Worm (Caenorhabditis elegans) whole organism, L1 larva: ENCODE measurements around the gene F36F12.2.

Experiments
- C04F5.9 ChIP-seq: sonication (generic microtip); optimal IDR thresholded peaks from 2 replicates; lab custom pipeline; 2016; ENCODE audit warnings: missing genetic modification characterization, missing compliant biosample characterization
- C16A3.4 ChIP-seq: fragments of 150-350 bp; optimal IDR thresholded peaks from 2 replicates; lab custom pipeline; 2014; ENCODE audit warnings: missing biosample characterization, missing genetic modification characterization
- F16B12.6 ChIP-seq: fragments of 150-350 bp; optimal IDR thresholded peaks from 2 replicates; lab custom pipeline; 2014; ENCODE audit warnings: missing biosample characterization, missing genetic modification characterization
- Y116A8C.19 ChIP-seq: sonication (generic microtip); optimal IDR thresholded peaks from 2 replicates; lab custom pipeline; 2016; ENCODE audit warnings: missing compliant biosample characterization, missing genetic modification characterization, borderline replicate concordance
- aha-1 ChIP-seq: fragments of 150-350 bp; optimal IDR thresholded peaks from 2 replicates; lab custom pipeline; 2014; ENCODE audit warnings: missing biosample characterization, missing genetic modification characterization
- alr-1 ChIP-seq: fragments of 200-800 bp; sonication (Bioruptor generic); optimal IDR thresholded peaks from 2 replicates; lab custom pipeline; 2018; ENCODE audit warnings: borderline replicate concordance, mild to moderate bottlenecking, missing genetic modification characterization, missing compliant biosample characterization
- aly-2 ChIP-seq: fragments of 150-350 bp; optimal IDR thresholded peaks from 2 replicates; lab custom pipeline; 2014; ENCODE audit warnings: missing biosample characterization, missing genetic modification characterization
- blmp-1 ChIP-seq: fragments of 150-350 bp; optimal IDR thresholded peaks from 2 replicates; lab custom pipeline; 2014; ENCODE audit warnings: missing biosample characterization, missing genetic modification characterization
- ceh-8 ChIP-seq: fragments of 200-800 bp; sonication (Bioruptor generic); optimal IDR thresholded peaks from 2 replicates; lab custom pipeline; 2018; ENCODE audit warnings: mild to moderate bottlenecking, missing genetic modification characterization, moderate library complexity, missing compliant biosample characterization
- ceh-88 ChIP-seq: fragments of 200-800 bp; sonication (Bioruptor generic); IDR thresholded peaks from 2 replicates; pipeline ENCODE4 v1.3.6; 2022; ENCODE audit warnings: missing genetic modification characterization, missing compliant biosample characterization
- ceh-90 ChIP-seq: sonication (generic microtip); optimal IDR thresholded peaks from 2 replicates; lab custom pipeline; 2016; ENCODE audit warnings: missing genetic modification characterization, missing compliant biosample characterization
- dsc-1 ChIP-seq: sonication (generic microtip); optimal IDR thresholded peaks from 2 replicates; lab custom pipeline; 2016; ENCODE audit warnings: mild to moderate bottlenecking, missing genetic modification characterization, missing compliant biosample characterization
- efl-1 ChIP-seq, 4 experiments: fragments of 150-350 bp; optimal IDR thresholded peaks in 3 of 4; peaks in 1 of 4; 1 replicate in 1 of 4; 2 replicates in 3 of 4; lab custom pipeline; 2014; ENCODE audit warnings: missing biosample characterization in 2 of 4, missing genetic modification characterization in 2 of 4, missing genetic modification reagents in 2 of 4
- efl-3 ChIP-seq: fragments of 200-800 bp; sonication (Bioruptor generic); optimal IDR thresholded peaks from 2 replicates; lab custom pipeline; 2018; ENCODE audit warnings: mild to moderate bottlenecking, missing genetic modification characterization, missing compliant biosample characterization
- elt-2 ChIP-seq: sonication (generic microtip); optimal IDR thresholded peaks from 2 replicates; lab custom pipeline; 2016; ENCODE audit warnings: missing genetic modification characterization, mild to moderate bottlenecking, inconsistent platforms, missing compliant biosample characterization, missing genetic modification reagents
- elt-3 ChIP-seq, 6 experiments: fragments of 150-350 bp in 1 of 6; sonication (generic microtip); optimal IDR thresholded peaks; 2 replicates each; lab custom pipeline; 2017 to 2018; ENCODE audit warnings: missing biosample characterization in 6 of 6, missing genetic modification characterization in 6 of 6, inconsistent platforms in 1 of 6
- fkh-4 ChIP-seq: sonication (generic microtip); optimal IDR thresholded peaks from 2 replicates; lab custom pipeline; 2016; ENCODE audit warnings: missing compliant biosample characterization, missing genetic modification characterization, borderline replicate concordance
- fos-1 ChIP-seq: fragments of 150-350 bp; optimal IDR thresholded peaks from 2 replicates; lab custom pipeline; 2014; ENCODE audit warnings: missing biosample characterization, missing genetic modification characterization
- hlh-17 ChIP-seq: fragments of 200-800 bp; sonication (Bioruptor generic); optimal IDR thresholded peaks from 2 replicates; lab custom pipeline; 2018; ENCODE audit warnings: missing genetic modification characterization, mild to moderate bottlenecking, missing compliant biosample characterization, moderate library complexity, borderline replicate concordance
- jun-1 ChIP-seq: fragments of 150-350 bp; optimal IDR thresholded peaks from 2 replicates; lab custom pipeline; 2014; ENCODE audit warnings: missing biosample characterization, missing genetic modification reagents, missing genetic modification characterization
- lin-15B ChIP-seq: fragments of 150-350 bp; sonication (generic microtip); optimal IDR thresholded peaks from 3 replicates; lab custom pipeline; 2014; ENCODE audit warnings: missing biosample characterization, missing genetic modification characterization
- lir-3 ChIP-seq: sonication (generic microtip); optimal IDR thresholded peaks from 2 replicates; lab custom pipeline; 2016; ENCODE audit warnings: mild to moderate bottlenecking, missing genetic modification characterization, moderate library complexity, missing compliant biosample characterization; ENCODE audit not compliant: poor library complexity
- mab-9 ChIP-seq: fragments of 200-800 bp; sonication (Bioruptor generic); IDR thresholded peaks from 2 replicates; pipeline ENCODE4 v1.3.6; 2022; ENCODE audit warnings: missing genetic modification reagents, missing genetic modification characterization, missing compliant biosample characterization
- mef-2 ChIP-seq: fragments of 150-350 bp; optimal IDR thresholded peaks from 2 replicates; lab custom pipeline; 2014; ENCODE audit warnings: missing biosample characterization, missing genetic modification characterization
- nhr-11 ChIP-seq: fragments of 150-350 bp; optimal IDR thresholded peaks from 2 replicates; lab custom pipeline; 2014; ENCODE audit warnings: missing biosample characterization, missing genetic modification characterization
- nhr-12 ChIP-seq: sonication (generic microtip); optimal IDR thresholded peaks from 2 replicates; lab custom pipeline; 2017; ENCODE audit warnings: missing biosample characterization, missing genetic modification characterization
- nhr-20 ChIP-seq: sonication (generic microtip); optimal IDR thresholded peaks from 2 replicates; lab custom pipeline; 2016; ENCODE audit warnings: mild to moderate bottlenecking, missing genetic modification characterization, missing compliant biosample characterization
- nhr-28 ChIP-seq: fragments of 150-350 bp; optimal IDR thresholded peaks from 2 replicates; lab custom pipeline; 2014; ENCODE audit warnings: missing biosample characterization, missing genetic modification characterization
- nhr-76 ChIP-seq: sonication (generic microtip); optimal IDR thresholded peaks from 2 replicates; lab custom pipeline; 2017; ENCODE audit warnings: missing biosample characterization, missing genetic modification characterization
- pag-3 ChIP-seq: sonication (generic microtip); optimal IDR thresholded peaks from 2 replicates; lab custom pipeline; 2017; ENCODE audit warnings: missing genetic modification characterization, mild to moderate bottlenecking, missing compliant biosample characterization, antibody characterized with exemption, borderline replicate concordance; ENCODE audit not compliant: insufficient read depth
- pqm-1 ChIP-seq: sonication (generic microtip); optimal IDR thresholded peaks from 3 replicates; lab custom pipeline; 2017; ENCODE audit warnings: missing biosample characterization, missing genetic modification characterization
- swsn-7 ChIP-seq: sonication (generic microtip); optimal IDR thresholded peaks from 2 replicates; lab custom pipeline; 2016; ENCODE audit warnings: missing genetic modification characterization, missing compliant biosample characterization
- unc-30 ChIP-seq: sonication (generic microtip); optimal IDR thresholded peaks from 2 replicates; lab custom pipeline; 2017; ENCODE audit warnings: missing biosample characterization, missing genetic modification characterization
- unc-86 ChIP-seq: sonication (generic microtip); optimal IDR thresholded peaks from 2 replicates; lab custom pipeline; 2016; ENCODE audit warnings: missing genetic modification characterization, missing compliant biosample characterization
- unc-98 ChIP-seq: fragments of 200-800 bp; sonication (Bioruptor generic); IDR thresholded peaks from 2 replicates; pipeline ENCODE4 v1.3.6; 2022; ENCODE audit warnings: missing genetic modification characterization, missing compliant biosample characterization
- vab-15 ChIP-seq: sonication (generic microtip); optimal IDR thresholded peaks from 2 replicates; lab custom pipeline; 2017; ENCODE audit warnings: missing genotype, mild to moderate bottlenecking, missing genetic modification characterization, missing compliant biosample characterization

Gene F36F12.2

DNA sequence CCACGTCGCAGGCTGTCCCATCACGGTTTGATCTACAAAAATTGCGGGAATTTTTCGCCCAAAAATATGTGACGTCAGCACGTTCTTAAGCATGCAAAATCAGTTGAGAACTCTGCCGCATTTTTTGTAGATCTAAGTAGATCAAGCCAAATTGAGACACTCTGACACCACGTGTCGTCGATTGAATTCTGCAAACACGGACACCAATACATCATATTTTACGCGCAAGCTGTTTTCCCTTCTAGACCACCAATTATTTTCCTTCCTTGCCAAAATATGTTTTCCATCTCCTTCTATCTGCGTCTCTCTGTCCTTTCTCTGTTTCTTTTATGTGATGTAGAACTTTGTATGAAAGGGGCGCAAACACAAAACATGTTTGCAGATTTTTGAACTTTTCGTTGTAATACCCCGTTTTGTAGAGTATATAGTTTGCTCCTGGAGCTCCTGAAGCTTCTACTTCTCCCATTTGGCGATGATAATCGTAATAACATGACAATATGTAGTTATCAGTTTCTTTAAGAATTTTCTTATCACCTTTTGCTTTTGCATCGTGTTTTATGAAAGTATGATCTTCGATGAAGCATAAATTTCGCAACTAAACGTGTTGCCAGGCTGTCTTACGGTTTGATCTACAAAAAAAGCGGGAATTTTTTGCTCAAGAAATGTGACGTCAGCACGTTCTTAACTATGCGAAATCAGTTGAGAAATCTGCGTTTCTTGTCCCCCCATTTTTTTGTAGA is 39.2 kb downstream of the F36F12.2 start (continued):
- peak; percentile 12 for TF ChIP-seq elt-2 (tag; lab: Kevin White, UChicago)
- peak; percentile 17 to 19 for TF ChIP-seq efl-1 (optimal IDR thresholded peaks at IDR 0.05; lab: Kevin White, UChicago)
- no peak for TF ChIP-seq efl-1 (GFP tag; optimal IDR thresholded peaks at IDR 0.05 in 1 of 2; lab: Kevin White, UChicago)
- no peak for TF ChIP-seq jun-1 (tag; lab: Kevin White, UChicago)
- TF ChIP-seq vab-15 (tag; lab: Kevin White, UChicago), result no peak
- no peak for TF ChIP-seq hlh-17 (GFP tag; lab: Kevin White, UChicago)
- no peak for TF ChIP-seq aly-2 (tag; lab: Kevin White, UChicago)
- TF ChIP-seq, all 84 proteins: peak for 13

ce11 chrV:2054254-2054653 is 40.9 kb downstream of the F36F12.2 start:
- TF ChIP-seq blmp-1 (tag; lab: Kevin White, UChicago) (peak; percentile 55), unc-30 (no peak), efl-1 (optimal IDR thresholded peaks at IDR 0.05; lab: Kevin White, UChicago) (peak in 1 of 2 experiments; percentile 0), efl-1 (GFP tag; optimal IDR thresholded peaks at IDR 0.05 in 1 of 2; lab: Kevin White, UChicago) (no peak), nhr-28 (tag; lab: Kevin White, UChicago) (no peak), Y116A8C.19 (no peak), C04F5.9 (tag; lab: Kevin White, UChicago) (no peak), efl-3 (GFP tag; lab: Kevin White, UChicago) (no peak), nhr-20 (tag; lab: Kevin White, UChicago) (peak; percentile 20), pag-3 (tag; lab: Kevin White, UChicago) (no peak), lin-15B (tag; lab: Kevin White, UChicago) (no peak)
- TF ChIP-seq, all 84 proteins: peak for 3

DNA sequence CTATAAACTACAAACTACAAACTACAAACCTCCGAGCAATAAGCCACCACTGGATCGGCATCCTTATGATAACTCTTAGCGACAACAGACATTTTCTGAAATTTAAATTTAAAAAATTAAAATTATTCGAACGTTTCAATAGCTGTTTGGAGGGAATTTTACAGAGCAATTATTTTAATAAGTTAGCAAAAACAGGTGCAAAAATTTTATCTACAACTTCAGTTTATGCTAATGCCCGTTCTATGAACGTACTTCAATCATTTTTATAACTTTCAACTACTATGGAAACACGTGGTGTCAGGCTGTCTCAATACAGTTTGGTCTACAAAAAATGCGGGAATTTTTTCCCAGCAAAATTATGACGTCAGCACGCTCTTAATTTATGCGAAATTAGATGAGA is 41.6 kb downstream of the F36F12.2 start, which contains the start of gene comt-5:
TSS of gene comt-5 (minus strand) at position 101 of the 400 bp plus-strand sequence.
- no peak for TF ChIP-seq unc-30
- no peak for TF ChIP-seq swsn-7
- TF ChIP-seq nhr-11, result no peak
- TF ChIP-seq mef-2 (tag; lab: Kevin White, UChicago), result no peak
- TF ChIP-seq alr-1 (tag; lab: Kevin White, UChicago), result no peak
- no peak for TF ChIP-seq ceh-90
- TF ChIP-seq unc-98 (GFP tag; lab: Robert Waterston, UW), result no peak
- no peak for TF ChIP-seq lir-3 (tag; lab: Kevin White, UChicago)

ce11 chrV:2051507-2051906 is 43.6 kb downstream of the F36F12.2 start, which contains the start of gene Y40B10A.11:
TSS of gene Y40B10A.11 (minus strand) at chrV:2051607.
- peak; percentile 7 for TF ChIP-seq blmp-1 (tag; lab: Kevin White, UChicago)
- TF ChIP-seq ceh-8 (GFP tag; lab: Kevin White, UChicago), result no peak

DNA sequence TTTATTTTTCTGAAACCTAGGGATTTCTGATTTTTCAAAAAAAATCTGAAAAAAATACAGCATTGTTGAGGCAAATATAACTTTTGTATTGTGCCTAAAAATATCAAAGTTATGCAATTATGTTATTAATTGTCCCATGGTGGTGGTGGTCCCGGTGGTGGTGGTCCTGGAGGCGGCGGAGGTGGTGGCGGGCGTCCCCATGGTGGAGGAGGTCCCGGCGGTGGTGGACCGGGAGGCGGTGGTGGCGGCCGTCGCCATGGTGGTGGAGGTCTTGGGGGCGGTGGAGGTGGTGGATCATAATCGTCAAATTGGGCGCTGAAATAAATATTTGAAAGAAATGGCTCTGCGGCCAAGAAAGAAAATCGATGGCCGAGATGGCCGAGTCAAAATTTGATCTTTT is 44.3 kb downstream of the F36F12.2 start:
- TF ChIP-seq C16A3.4 (tag; lab: Kevin White, UChicago) (no peak), fkh-4 (tag; lab: Kevin White, UChicago) (no peak), ceh-8 (GFP tag; lab: Kevin White, UChicago) (peak; percentile 78), nhr-12 (tag; lab: Kevin White, UChicago) (no peak), fos-1 (tag; lab: Kevin White, UChicago) (no peak)

DNA sequence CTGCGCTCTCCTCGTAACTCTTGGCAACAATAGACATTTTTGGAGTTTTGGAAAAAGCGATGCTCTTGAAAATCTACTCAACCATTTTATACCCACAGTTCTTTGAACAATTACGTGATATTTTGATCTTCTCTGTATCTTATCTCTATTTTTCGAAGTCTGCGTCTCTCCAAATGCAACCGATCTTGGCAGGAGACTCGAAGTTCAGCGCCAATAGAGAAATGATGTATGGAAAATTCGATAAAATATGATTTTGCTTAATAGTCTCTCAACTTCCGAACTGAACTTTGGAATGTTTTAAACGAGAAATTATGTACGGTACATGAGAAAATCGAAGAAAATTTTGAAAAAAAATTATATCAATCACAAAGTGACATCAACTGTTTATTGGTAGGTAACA is 45.0 kb downstream of the F36F12.2 start, which contains the start of gene comt-4:
TSS of gene comt-4 (minus strand) at position 50 of the 400 bp plus-strand sequence.
- TF ChIP-seq nhr-76 (tag; lab: Kevin White, UChicago), result no peak
- no peak for TF ChIP-seq ceh-88
- no peak for TF ChIP-seq F16B12.6 (tag; lab: Kevin White, UChicago)
- TF ChIP-seq nhr-20 (tag; lab: Kevin White, UChicago), result peak; percentile 28
- TF ChIP-seq dsc-1 (tag; lab: Kevin White, UChicago), result no peak
- no peak for TF ChIP-seq mab-9
- TF ChIP-seq aha-1 (tag; lab: Kevin White, UChicago), result no peak
- no peak for TF ChIP-seq hlh-17 (GFP tag; lab: Kevin White, UChicago)
- peak in 3 of 6 experiments; percentile 2 to 45 (median 33) for TF ChIP-seq elt-3 (tag; optimal IDR thresholded peaks at IDR 0.05; lab: Kevin White, UChicago)
- TF ChIP-seq unc-86 (tag; lab: Kevin White, UChicago), result no peak
- no peak for TF ChIP-seq pqm-1 (tag; lab: Kevin White, UChicago)
